Worm (Caenorhabditis elegans) whole organism, early embryonic: ENCODE measurements around the gene pcn-1.

Experiments used
- B0310.2 ChIP-seq: sonication (generic microtip); optimal IDR thresholded peaks from 2 replicates; lab custom pipeline; 2016; ENCODE audit warnings: mild to moderate bottlenecking, missing genetic modification characterization, missing compliant biosample characterization
- F13C5.2 ChIP-seq: sonication (generic microtip); optimal IDR thresholded peaks from 2 replicates; lab custom pipeline; 2017; ENCODE audit warnings: mild to moderate bottlenecking, missing genetic modification characterization, inconsistent platforms, missing compliant biosample characterization
- aly-1 ChIP-seq: sonication (generic microtip); optimal IDR thresholded peaks from 2 replicates; lab custom pipeline; 2016; ENCODE audit warnings: missing genetic modification characterization, missing compliant biosample characterization
- ama-1 ChIP-seq: fragments of 150-350 bp; optimal IDR thresholded peaks from 2 replicates; lab custom pipeline; 2014
- ceh-13 ChIP-seq: fragments of 200-800 bp; sonication (Bioruptor generic); optimal IDR thresholded peaks from 2 replicates; lab custom pipeline; 2018; ENCODE audit warnings: mild to moderate bottlenecking, missing genetic modification characterization, missing compliant biosample characterization
- ceh-36 ChIP-seq: sonication (generic microtip); optimal IDR thresholded peaks from 2 replicates; lab custom pipeline; 2016; ENCODE audit warnings: missing genetic modification characterization, inconsistent platforms, missing compliant biosample characterization
- ets-7 ChIP-seq: sonication (generic microtip); optimal IDR thresholded peaks from 2 replicates; lab custom pipeline; 2016; ENCODE audit warnings: missing genotype, missing genetic modification characterization, missing compliant biosample characterization
- flt-1 ChIP-seq: fragments of 200-800 bp; sonication (Bioruptor generic); IDR thresholded peaks from 2 replicates; pipeline ENCODE4 v1.3.6; 2022; ENCODE audit warnings: missing genetic modification characterization, missing compliant biosample characterization
- hmbx-1 ChIP-seq: sonication (generic microtip); optimal IDR thresholded peaks from 2 replicates; lab custom pipeline; 2016; ENCODE audit warnings: mild to moderate bottlenecking, missing genetic modification characterization, missing compliant biosample characterization
- hmg-4 ChIP-seq: fragments of 200-800 bp; sonication (Bioruptor generic); optimal IDR thresholded peaks from 2 replicates; lab custom pipeline; 2018; ENCODE audit warnings: mild to moderate bottlenecking, missing genetic modification characterization, missing compliant biosample characterization
- hnd-1 ChIP-seq: sonication (generic microtip); optimal IDR thresholded peaks from 2 replicates; lab custom pipeline; 2016; ENCODE audit warnings: missing genetic modification characterization, missing compliant biosample characterization
- pes-1 ChIP-seq: fragments of 200-800 bp; sonication (Bioruptor generic); IDR thresholded peaks from 2 replicates; pipeline ENCODE4 v1.3.6; 2022; ENCODE audit warnings: missing genetic modification reagents, missing genetic modification characterization, missing compliant biosample characterization
- scrt-1 ChIP-seq: fragments of 200-800 bp; sonication (Bioruptor generic); IDR thresholded peaks from 2 replicates; pipeline ENCODE4 v1.3.6; 2022; ENCODE audit warnings: missing genetic modification characterization, missing compliant biosample characterization
- sea-1 ChIP-seq: fragments of 200-800 bp; sonication (Bioruptor generic); conservative IDR thresholded peaks from 2 replicates; pipeline ENCODE4 v1.3.6; 2022; ENCODE audit warnings: missing genetic modification characterization, missing compliant biosample characterization
- tbx-11 ChIP-seq: fragments of 200-800 bp; sonication (Bioruptor generic); IDR thresholded peaks from 2 replicates; pipeline ENCODE4 v1.3.6; 2022; ENCODE audit warnings: missing genetic modification characterization, missing compliant biosample characterization
- tbx-37 ChIP-seq: fragments of 200-800 bp; sonication (Bioruptor generic); conservative IDR thresholded peaks from 2 replicates; pipeline ENCODE4 v1.3.6; 2022; ENCODE audit warnings: missing genetic modification reagents, missing genetic modification characterization, missing compliant biosample characterization
- tra-4 ChIP-seq: sonication (generic microtip); optimal IDR thresholded peaks from 2 replicates; lab custom pipeline; 2017; ENCODE audit warnings: missing genetic modification characterization, missing compliant biosample characterization

pcn-1 gene

DNA sequence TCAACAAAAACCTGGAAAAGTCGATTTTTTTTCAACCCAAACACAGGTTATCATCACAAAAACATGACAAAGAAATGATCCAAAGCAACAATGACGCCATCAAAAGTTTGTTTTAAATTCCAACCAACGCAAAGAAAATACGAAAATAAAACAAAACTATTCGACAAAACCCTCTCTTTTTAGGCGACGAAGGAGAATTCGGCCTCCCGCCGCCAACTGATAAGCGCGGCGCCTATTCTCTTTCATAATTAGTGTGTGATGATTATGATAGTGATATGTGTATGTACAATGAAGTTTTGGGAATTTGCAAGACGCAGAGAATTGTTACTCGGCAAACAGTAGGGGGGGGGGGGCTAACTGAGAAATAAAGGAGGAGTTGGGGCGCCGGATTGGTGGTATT is 20.0 kb downstream of the pcn-1 start:
- TF ChIP-seq tra-4 (tag; lab: Kevin White, UChicago) (no peak), hnd-1 (tag; lab: Kevin White, UChicago) (no peak), pes-1 (GFP tag; lab: Robert Waterston, UW) (no peak), flt-1 (GFP tag; lab: Robert Waterston, UW) (no peak), ceh-13 (GFP tag; lab: Kevin White, UChicago) (no peak), hmbx-1 (tag; lab: Kevin White, UChicago) (no peak)

DNA sequence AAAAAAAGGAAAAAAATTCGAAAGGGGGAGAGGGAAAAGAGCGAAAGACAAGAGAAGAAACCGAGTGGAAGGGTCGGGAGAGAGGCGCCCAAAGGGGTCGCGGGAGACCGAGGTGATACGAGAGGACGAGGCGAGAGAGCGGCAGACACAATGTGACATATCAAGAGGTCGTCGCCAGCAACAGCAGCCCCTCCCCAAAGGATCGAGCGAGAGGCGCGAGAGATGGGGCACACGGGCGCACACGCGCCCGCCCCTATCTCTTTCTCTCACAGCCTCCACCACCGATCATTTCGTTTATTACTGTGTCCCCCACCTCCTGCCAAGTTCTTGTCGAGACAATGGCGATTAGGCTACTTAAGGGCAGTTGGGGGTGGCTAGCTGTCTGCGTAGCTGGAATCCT is 21.1 kb downstream of the pcn-1 start:
- peak; percentile 39 for TF ChIP-seq aly-1 (tag; lab: Kevin White, UChicago)
- no peak for TF ChIP-seq ama-1 (lab: Kevin White, UChicago)

DNA sequence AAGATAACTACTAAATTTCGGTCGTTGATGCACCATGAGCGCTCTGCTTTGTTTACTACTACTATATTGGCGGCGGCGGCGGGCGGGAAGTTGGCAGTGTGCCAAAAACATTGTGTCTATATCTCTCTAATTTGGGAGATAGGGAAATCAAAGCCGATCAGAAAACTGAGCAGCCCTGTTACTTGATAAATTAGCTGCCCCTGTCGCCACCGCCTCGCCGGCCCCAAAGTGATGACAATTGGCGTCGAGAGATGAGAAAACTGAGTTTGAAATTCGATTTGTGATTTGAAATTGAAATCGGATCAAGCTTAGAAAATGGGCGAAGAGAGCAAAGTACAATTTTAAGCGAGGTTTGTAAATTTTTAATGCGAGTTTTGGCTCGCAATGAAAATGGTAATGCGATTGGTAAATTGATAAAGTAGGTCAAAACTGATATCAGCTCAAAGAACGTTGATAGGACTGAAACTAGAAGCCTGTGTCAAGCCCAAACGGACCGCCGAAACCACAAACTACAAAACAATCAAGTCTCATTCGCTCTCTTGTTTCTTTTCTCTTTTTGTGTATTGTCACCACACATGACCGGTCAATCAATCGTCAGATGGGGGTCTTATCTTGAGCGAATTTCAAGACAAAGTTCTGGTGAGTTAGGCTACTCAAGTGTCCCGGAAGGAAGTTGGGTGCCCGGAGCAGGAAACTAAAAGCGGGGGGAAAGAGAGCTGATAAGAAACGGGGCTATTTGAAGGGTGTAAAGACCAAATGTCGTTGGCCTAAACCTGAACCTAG is 22.0 kb downstream of the pcn-1 start:
- TF ChIP-seq hnd-1 (tag; lab: Kevin White, UChicago) (no peak), hmg-4 (GFP tag; lab: Kevin White, UChicago) (no peak), flt-1 (GFP tag; lab: Robert Waterston, UW) (no peak), F13C5.2 (tag; lab: Kevin White, UChicago) (no peak), aly-1 (tag; lab: Kevin White, UChicago) (no peak), B0310.2 (tag; lab: Kevin White, UChicago) (no peak), tra-4 (tag; lab: Kevin White, UChicago) (no peak), pes-1 (GFP tag; lab: Robert Waterston, UW) (no peak)

DNA sequence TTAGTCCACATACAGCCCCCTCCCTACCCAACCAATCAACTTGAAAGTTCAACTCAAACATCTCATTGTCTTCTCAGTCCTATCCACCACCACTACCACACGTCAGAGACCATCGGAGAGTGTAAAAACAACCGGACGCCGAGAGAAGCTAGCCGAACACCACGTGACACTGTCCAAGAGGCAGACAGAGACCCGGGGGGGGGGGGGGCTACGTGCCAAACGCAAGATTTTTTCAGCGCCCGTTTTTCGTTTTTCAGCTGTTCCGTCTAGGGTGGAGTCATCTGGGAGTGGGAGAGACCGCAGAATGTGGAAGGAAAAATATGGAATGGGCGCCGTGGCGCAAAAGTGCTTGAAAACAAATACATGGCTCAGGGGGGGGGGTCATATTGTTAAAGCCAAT is 23.3 kb downstream of the pcn-1 start:
- no peak for TF ChIP-seq sea-1 (GFP tag; lab: Robert Waterston, UW)
- no peak for TF ChIP-seq hmg-4 (GFP tag; lab: Kevin White, UChicago)
- TF ChIP-seq tbx-11 (GFP tag; lab: Robert Waterston, UW): no peak
- no peak for TF ChIP-seq flt-1 (GFP tag; lab: Robert Waterston, UW)
- no peak for TF ChIP-seq B0310.2 (tag; lab: Kevin White, UChicago)
- no peak for TF ChIP-seq aly-1 (tag; lab: Kevin White, UChicago)
- TF ChIP-seq hmbx-1 (tag; lab: Kevin White, UChicago): no peak
- no peak for TF ChIP-seq F13C5.2 (tag; lab: Kevin White, UChicago)
- TF ChIP-seq ceh-36 (tag; lab: Kevin White, UChicago): no peak

DNA sequence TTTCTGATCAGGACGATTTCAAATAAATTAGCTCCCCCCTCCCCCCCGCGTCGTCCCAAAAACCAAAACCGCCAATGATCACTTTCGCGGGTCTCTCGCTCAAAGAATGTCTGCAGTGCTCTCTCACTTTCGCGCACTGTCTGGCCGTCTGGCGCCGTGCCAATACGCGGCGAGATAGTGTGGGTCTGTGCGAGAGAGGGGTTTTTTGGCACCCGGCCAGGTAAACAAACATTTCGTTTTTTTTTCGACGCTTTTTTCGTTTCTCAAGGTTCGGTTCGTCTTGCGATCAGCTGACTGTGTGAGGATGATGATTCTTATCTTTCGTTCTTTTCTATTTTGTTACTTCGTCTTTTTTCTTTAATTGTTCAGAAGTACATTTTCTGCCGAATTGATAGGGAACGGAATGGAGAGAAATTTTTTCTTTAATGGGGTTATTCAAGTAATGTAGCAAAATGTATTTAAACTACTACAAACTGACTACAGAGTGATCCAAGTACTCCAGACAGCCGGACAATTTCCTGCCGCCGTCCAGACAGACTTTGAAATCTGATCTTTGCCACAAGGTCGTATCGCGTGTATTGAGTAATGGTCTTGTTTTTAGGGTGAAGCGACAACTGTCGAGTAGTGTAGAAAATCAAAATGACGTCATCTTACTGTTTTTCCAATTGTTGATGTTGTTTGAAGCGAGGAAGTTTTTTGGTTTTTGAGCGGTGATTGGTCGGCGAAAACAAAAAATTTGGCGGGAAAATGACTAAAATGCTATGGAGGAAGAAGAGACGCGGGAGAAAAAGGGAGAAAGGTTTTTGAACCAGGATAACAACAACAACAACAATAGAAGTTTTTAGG is 24.9 kb downstream of the pcn-1 start:
- TF ChIP-seq flt-1 (GFP tag; lab: Robert Waterston, UW): no peak
- no peak for TF ChIP-seq hmbx-1 (tag; lab: Kevin White, UChicago)
- no peak for TF ChIP-seq hnd-1 (tag; lab: Kevin White, UChicago)
- TF ChIP-seq F13C5.2 (tag; lab: Kevin White, UChicago): no peak
- no peak for TF ChIP-seq tbx-11 (GFP tag; lab: Robert Waterston, UW)
- TF ChIP-seq B0310.2 (tag; lab: Kevin White, UChicago): no peak
- no peak for TF ChIP-seq aly-1 (tag; lab: Kevin White, UChicago)
- no peak for TF ChIP-seq scrt-1 (GFP tag; lab: Robert Waterston, UW)
- TF ChIP-seq ets-7 (tag; lab: Kevin White, UChicago): no peak
- no peak for TF ChIP-seq hmg-4 (GFP tag; lab: Kevin White, UChicago)
- TF ChIP-seq tra-4 (tag; lab: Kevin White, UChicago): no peak
- no peak for TF ChIP-seq ama-1 (lab: Kevin White, UChicago)
- no peak for TF ChIP-seq ceh-36 (tag; lab: Kevin White, UChicago)
- TF ChIP-seq tbx-37 (GFP tag; lab: Robert Waterston, UW): no peak
- no peak for TF ChIP-seq sea-1 (GFP tag; lab: Robert Waterston, UW)
- no peak for TF ChIP-seq ceh-13 (GFP tag; lab: Kevin White, UChicago)
- TF ChIP-seq pes-1 (GFP tag; lab: Robert Waterston, UW): no peak

DNA sequence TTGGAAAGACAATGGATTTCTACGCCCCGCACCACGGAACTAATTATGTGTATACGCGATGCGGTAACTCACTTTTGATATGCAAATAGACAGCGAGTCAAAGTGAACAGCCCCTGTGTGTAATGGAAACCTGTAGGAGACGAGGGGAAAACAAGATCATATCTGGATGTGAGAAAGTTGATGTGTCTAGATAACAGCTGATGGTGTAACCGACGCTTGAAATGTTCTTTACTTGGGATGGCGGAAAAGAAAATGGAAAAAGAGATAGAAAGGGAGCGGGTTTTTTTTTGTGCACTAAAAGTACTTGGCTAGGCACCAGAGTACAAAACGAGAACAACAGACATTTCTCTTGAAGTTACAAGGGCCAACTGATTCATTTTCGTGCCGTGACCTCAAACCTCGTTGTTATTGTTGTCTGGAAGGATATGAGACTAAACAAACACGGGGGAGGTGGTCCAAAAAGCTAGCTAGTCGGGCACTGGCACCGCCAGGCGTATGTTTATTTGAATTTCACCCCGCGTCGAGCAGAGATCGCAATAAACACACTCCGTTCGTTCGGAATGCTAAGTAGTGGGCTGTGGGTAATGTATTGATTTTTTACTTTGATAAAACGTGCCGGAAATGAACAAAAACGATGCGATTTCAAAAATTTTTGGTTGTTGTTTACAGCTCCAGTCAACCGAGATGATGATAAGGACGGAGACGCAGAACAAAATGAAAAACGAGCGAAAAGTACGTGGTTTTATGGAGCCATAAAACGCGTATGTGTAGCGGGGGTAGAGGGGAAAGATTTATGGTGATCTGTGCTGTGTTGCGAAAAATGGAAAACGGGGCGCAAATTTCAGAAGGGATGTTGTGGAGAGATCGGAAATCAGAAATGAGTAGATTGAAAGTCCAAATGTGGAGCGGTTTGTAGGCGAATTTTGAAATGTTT is 27.1 kb downstream of the pcn-1 start:
- TF ChIP-seq ceh-13 (GFP tag; lab: Kevin White, UChicago) (no peak), tbx-11 (GFP tag; lab: Robert Waterston, UW) (no peak), pes-1 (GFP tag; lab: Robert Waterston, UW) (no peak), hmbx-1 (tag; lab: Kevin White, UChicago) (no peak), ama-1 (lab: Kevin White, UChicago) (no peak), sea-1 (GFP tag; lab: Robert Waterston, UW) (no peak), B0310.2 (tag; lab: Kevin White, UChicago) (no peak), ets-7 (tag; lab: Kevin White, UChicago) (no peak), tra-4 (tag; lab: Kevin White, UChicago) (no peak), F13C5.2 (tag; lab: Kevin White, UChicago) (no peak), ceh-36 (tag; lab: Kevin White, UChicago) (no peak), flt-1 (GFP tag; lab: Robert Waterston, UW) (no peak), aly-1 (tag; lab: Kevin White, UChicago) (no peak), hnd-1 (tag; lab: Kevin White, UChicago) (no peak), tbx-37 (GFP tag; lab: Robert Waterston, UW) (no peak), hmg-4 (GFP tag; lab: Kevin White, UChicago) (no peak), scrt-1 (GFP tag; lab: Robert Waterston, UW) (no peak)
